Worm (Caenorhabditis elegans) whole organism, L4 larva: ENCODE results near the gene F19G12.8.

Source experiments
- D1046.2 ChIP-seq: fragments of 200-800 bp; sonication (Bioruptor generic); IDR thresholded peaks from 2 replicates; pipeline ENCODE4 v1.3.6; 2022; ENCODE audit warnings: missing genetic modification characterization, missing compliant biosample characterization
- F10B5.3 ChIP-seq: sonication (generic microtip); optimal IDR thresholded peaks from 2 replicates; lab custom pipeline; 2016; ENCODE audit warnings: mild to moderate bottlenecking, missing genetic modification characterization, missing compliant biosample characterization
- F26F4.8 ChIP-seq: fragments of 200-800 bp; sonication (Bioruptor generic); conservative IDR thresholded peaks from 2 replicates; pipeline ENCODE4 v1.3.6; 2022; ENCODE audit warnings: missing genetic modification characterization, missing compliant biosample characterization
- T26A8.4 ChIP-seq: fragments of 200-800 bp; sonication (Bioruptor generic); IDR thresholded peaks from 2 replicates; pipeline ENCODE4 v1.3.6; 2022; ENCODE audit warnings: missing genetic modification characterization, missing compliant biosample characterization
- Y75B8A.6 ChIP-seq: fragments of 200-800 bp; sonication (Bioruptor generic); IDR thresholded peaks from 2 replicates; pipeline ENCODE4 v1.3.6; 2022; ENCODE audit warnings: missing genetic modification reagents, missing genetic modification characterization, missing compliant biosample characterization
- ZK337.2 ChIP-seq: fragments of 200-800 bp; sonication (Bioruptor generic); IDR thresholded peaks from 2 replicates; pipeline ENCODE4 v1.3.6; 2022; ENCODE audit warnings: missing genetic modification reagents, missing genetic modification characterization, missing compliant biosample characterization
- ZK546.5 ChIP-seq, 2 experiments: sonication (generic microtip); optimal IDR thresholded peaks; 2 replicates each; lab custom pipeline; 2017; ENCODE audit warnings: missing biosample characterization in 2 of 2, missing genetic modification characterization in 2 of 2
- aha-1 ChIP-seq: fragments of 150-350 bp; peaks from one replicate; lab custom pipeline; 2014; ENCODE audit warnings: missing biosample characterization, missing genetic modification characterization
- ama-1 ChIP-seq: fragments of 150-350 bp; optimal IDR thresholded peaks from 2 replicates; lab custom pipeline; 2014; ENCODE audit warnings: inconsistent platforms, mixed read lengths
- attf-4 ChIP-seq: sonication (generic microtip); optimal IDR thresholded peaks from 3 replicates; lab custom pipeline; 2017; ENCODE audit warnings: missing biosample characterization, missing genetic modification characterization
- ceh-20 ChIP-seq: fragments of 200-800 bp; sonication (Bioruptor generic); IDR thresholded peaks from 2 replicates; pipeline ENCODE4 v1.3.6; 2022; ENCODE audit warnings: missing genetic modification reagents, missing genetic modification characterization, missing compliant biosample characterization
- ceh-62 ChIP-seq: sonication (generic microtip); optimal IDR thresholded peaks from 2 replicates; lab custom pipeline; 2017; ENCODE audit warnings: missing biosample characterization, missing genetic modification characterization
- ctbp-1 ChIP-seq: fragments of 200-800 bp; sonication (Bioruptor generic); IDR thresholded peaks from 2 replicates; pipeline ENCODE4 v1.3.6; 2022; ENCODE audit warnings: missing genetic modification reagents, missing genetic modification characterization, missing compliant biosample characterization
- daf-16 ChIP-seq, 3 experiments: sonication (generic microtip); optimal IDR thresholded peaks; 2 replicates each; lab custom pipeline; 2016 to 2017; ENCODE audit warnings: missing genetic modification characterization in 3 of 3, missing genetic modification reagents in 3 of 3, mild to moderate bottlenecking in 2 of 3, missing compliant biosample characterization in 2 of 3, missing biosample characterization in 1 of 3, moderate library complexity in 1 of 3
- dmd-8 ChIP-seq: fragments of 200-800 bp; sonication (Bioruptor generic); IDR thresholded peaks from 2 replicates; pipeline ENCODE4 v1.3.6; 2022; ENCODE audit warnings: missing genetic modification characterization, missing compliant biosample characterization
- dpl-1 ChIP-seq: fragments of 150-350 bp; optimal IDR thresholded peaks from 2 replicates; lab custom pipeline; 2014; ENCODE audit warnings: missing biosample characterization, missing genetic modification reagents, missing genetic modification characterization
- duxl-1 ChIP-seq: sonication (generic microtip); optimal IDR thresholded peaks from 2 replicates; lab custom pipeline; 2016; ENCODE audit warnings: mild to moderate bottlenecking, missing genetic modification characterization, moderate library complexity, missing compliant biosample characterization; ENCODE audit not compliant: poor library complexity
- dve-1 ChIP-seq: sonication (generic microtip); optimal IDR thresholded peaks from 2 replicates; lab custom pipeline; 2017; ENCODE audit warnings: antibody characterized with exemption, mild to moderate bottlenecking, missing genetic modification characterization, missing compliant biosample characterization; ENCODE audit not compliant: insufficient read depth
- fos-1 ChIP-seq: fragments of 150-350 bp; optimal IDR thresholded peaks from 2 replicates; lab custom pipeline; 2014; ENCODE audit warnings: missing biosample characterization, missing genetic modification characterization
- hif-1 ChIP-seq, 2 experiments: sonication (generic microtip); optimal IDR thresholded peaks; 2 replicates each; lab custom pipeline; 2016 to 2017; ENCODE audit warnings: missing compliant biosample characterization in 2 of 2, missing genetic modification characterization in 2 of 2, missing genetic modification reagents in 2 of 2, missing genotype in 2 of 2, mild to moderate bottlenecking in 1 of 2
- hlh-11 ChIP-seq: fragments of 200-800 bp; sonication (Bioruptor generic); optimal IDR thresholded peaks from 2 replicates; lab custom pipeline; 2018; ENCODE audit warnings: mild to moderate bottlenecking, missing genetic modification characterization, missing compliant biosample characterization
- hlh-30 ChIP-seq: sonication (generic microtip); optimal IDR thresholded peaks from 2 replicates; lab custom pipeline; 2017; ENCODE audit warnings: antibody characterized with exemption, mild to moderate bottlenecking, missing genetic modification characterization, missing compliant biosample characterization; ENCODE audit not compliant: insufficient read depth
- lin-13 ChIP-seq: fragments of 150-350 bp; optimal IDR thresholded peaks from 2 replicates; lab custom pipeline; 2014; ENCODE audit warnings: missing biosample characterization, missing genetic modification reagents, missing genetic modification characterization
- lin-38 ChIP-seq: fragments of 200-800 bp; sonication (Bioruptor generic); IDR thresholded peaks from 2 replicates; pipeline ENCODE4 v1.3.6; 2022; ENCODE audit warnings: missing genetic modification reagents, missing genetic modification characterization, missing compliant biosample characterization
- madf-9 ChIP-seq: fragments of 200-800 bp; sonication (Bioruptor generic); conservative IDR thresholded peaks from 2 replicates; pipeline ENCODE4 v1.3.6; 2022; ENCODE audit warnings: missing genetic modification reagents, missing genetic modification characterization, missing compliant biosample characterization
- mep-1 ChIP-seq: fragments of 150-350 bp; sonication (generic microtip); optimal IDR thresholded peaks from 3 replicates; lab custom pipeline; 2014; ENCODE audit warnings: missing biosample characterization, missing genetic modification characterization
- nhr-10 ChIP-seq: fragments of 150-350 bp; optimal IDR thresholded peaks from 2 replicates; lab custom pipeline; 2014; ENCODE audit warnings: missing biosample characterization, missing genetic modification characterization
- nhr-102 ChIP-seq: sonication (generic microtip); optimal IDR thresholded peaks from 2 replicates; lab custom pipeline; 2016; ENCODE audit warnings: mild to moderate bottlenecking, missing genetic modification characterization, moderate library complexity, missing compliant biosample characterization
- nhr-111 ChIP-seq: fragments of 200-800 bp; sonication (Bioruptor generic); optimal IDR thresholded peaks from 2 replicates; lab custom pipeline; 2018; ENCODE audit warnings: mild to moderate bottlenecking, missing genetic modification characterization, missing compliant biosample characterization
- nhr-48 ChIP-seq: sonication (generic microtip); optimal IDR thresholded peaks from 2 replicates; lab custom pipeline; 2016; ENCODE audit warnings: mild to moderate bottlenecking, missing genetic modification characterization, missing compliant biosample characterization
- nhr-76 ChIP-seq: fragments of 150-350 bp; optimal IDR thresholded peaks from 2 replicates; lab custom pipeline; 2014; ENCODE audit warnings: missing biosample characterization, missing genetic modification characterization
- nhr-77 ChIP-seq: fragments of 150-350 bp; optimal IDR thresholded peaks from 2 replicates; lab custom pipeline; 2014; ENCODE audit warnings: missing biosample characterization, missing genetic modification characterization
- pha-4 ChIP-seq, 2 experiments: fragments of 150-350 bp in 1 of 2; fragments of 200-800 bp in 1 of 2; sonication (Bioruptor generic) in 1 of 2; IDR thresholded peaks in 1 of 2; optimal IDR thresholded peaks in 1 of 2; 2 replicates each; pipeline versions ENCODE4 v1.3.6 to Lab custom; 2014 to 2022; ENCODE audit warnings: missing genetic modification characterization in 2 of 2, missing genetic modification reagents in 2 of 2, missing biosample characterization in 1 of 2, missing compliant biosample characterization in 1 of 2
- pqm-1 ChIP-seq: sonication (generic microtip); optimal IDR thresholded peaks from 2 replicates; lab custom pipeline; 2017; ENCODE audit warnings: missing biosample characterization, missing genetic modification characterization
- rbr-2 ChIP-seq: sonication (generic microtip); optimal IDR thresholded peaks from 2 replicates; lab custom pipeline; 2016; ENCODE audit warnings: missing genotype, missing genetic modification characterization, missing compliant biosample characterization
- set-16 ChIP-seq: fragments of 200-800 bp; sonication (Bioruptor generic); IDR thresholded peaks from 2 replicates; pipeline ENCODE4 v1.3.6; 2022; ENCODE audit warnings: missing genetic modification reagents, missing genetic modification characterization, missing compliant biosample characterization
- spr-1 ChIP-seq: sonication (generic microtip); optimal IDR thresholded peaks from 2 replicates; lab custom pipeline; 2016; ENCODE audit warnings: mild to moderate bottlenecking, missing genetic modification characterization, missing compliant biosample characterization
- unc-130 ChIP-seq: sonication (generic microtip); optimal IDR thresholded peaks from 2 replicates; lab custom pipeline; 2016; ENCODE audit warnings: missing genetic modification reagents, missing genetic modification characterization, missing compliant biosample characterization
- unc-62 ChIP-seq, 3 experiments: fragments of 150-350 bp in 1 of 3; sonication (generic microtip); optimal IDR thresholded peaks in 2 of 3; peaks in 1 of 3; 1 replicate in 1 of 3; 2 replicates in 2 of 3; lab custom pipeline; 2014 to 2017; ENCODE audit warnings: missing biosample characterization in 3 of 3, missing genetic modification characterization in 3 of 3, missing genetic modification reagents in 3 of 3, missing genotype in 1 of 3
- zip-11 ChIP-seq: fragments of 200-800 bp; sonication (Bioruptor generic); IDR thresholded peaks from 2 replicates; pipeline ENCODE4 v1.3.6; 2022; ENCODE audit warnings: missing genetic modification characterization, missing compliant biosample characterization
- zip-2 ChIP-seq: fragments of 150-350 bp; optimal IDR thresholded peaks from 2 replicates; lab custom pipeline; 2014; ENCODE audit warnings: missing biosample characterization, missing genetic modification characterization
- ztf-11 ChIP-seq: fragments of 150-350 bp; optimal IDR thresholded peaks from 2 replicates; lab custom pipeline; 2014; ENCODE audit warnings: missing biosample characterization, missing genetic modification characterization
- ztf-7 ChIP-seq: fragments of 150-350 bp; optimal IDR thresholded peaks from 2 replicates; lab custom pipeline; 2014; ENCODE audit warnings: missing biosample characterization, missing genetic modification characterization

F19G12.8 gene

ce11 chrX:1440161-1440560, 23.0 kb downstream of the F19G12.8 start, which contains the start of gene sedl-1:
Gene sedl-1 (minus strand): TSS chrX:1440261.
- peak; percentile 24 for TF ChIP-seq aha-1
- no peak for TF ChIP-seq ctbp-1 (GFP tag; lab: Robert Waterston, UW)
- no peak for TF ChIP-seq ztf-7
- TF ChIP-seq ceh-20 (GFP tag; lab: Robert Waterston, UW) = no peak
- no peak for TF ChIP-seq unc-130 (GFP tag; lab: Kevin White, UChicago)
- TF ChIP-seq ceh-62 = no peak
- TF ChIP-seq ZK546.5 (tag; optimal IDR thresholded peaks at IDR 0.05; lab: Kevin White, UChicago) = no peak

- TF ChIP-seq hlh-11 (tag; lab: Kevin White, UChicago) = no peak
- peak; percentile 15 for TF ChIP-seq aha-1
- TF ChIP-seq madf-9 (GFP tag; lab: Robert Waterston, UW) = no peak
- no peak for TF ChIP-seq ztf-7
- TF ChIP-seq dmd-8 (GFP tag; lab: Robert Waterston, UW) = no peak
- peak; percentile 93 for TF ChIP-seq set-16 (GFP tag; lab: Robert Waterston, UW)
These were observed 24.6 kb downstream of the F19G12.8 start for ce11 chrX:1441602-1442183.

- no peak for TF ChIP-seq nhr-111 (GFP tag; lab: Kevin White, UChicago)
- TF ChIP-seq nhr-77 (tag; lab: Kevin White, UChicago) = peak; percentile 61
- TF ChIP-seq unc-130 (GFP tag; lab: Kevin White, UChicago) = no peak
- TF ChIP-seq Y75B8A.6 (GFP tag; lab: Robert Waterston, UW) = no peak
- TF ChIP-seq unc-62 (GFP tag; optimal IDR thresholded peaks at IDR 0.05 in 1 of 2; lab: Kevin White, UChicago) = peak in 1 of 2 experiments; percentile 89
- TF ChIP-seq unc-62 (tag; optimal IDR thresholded peaks at IDR 0.05; lab: Kevin White, UChicago) = no peak
- peak; percentile 68 for TF ChIP-seq aha-1
- no peak for TF ChIP-seq ZK337.2 (GFP tag; lab: Robert Waterston, UW)
- no peak for TF ChIP-seq daf-16 (GFP tag; optimal IDR thresholded peaks at IDR 0.05; lab: Kevin White, UChicago)
- TF ChIP-seq daf-16 (tag; optimal IDR thresholded peaks at IDR 0.05; lab: Kevin White, UChicago) = peak; percentile 37
- no peak for TF ChIP-seq pha-4 (GFP tag; IDR thresholded peaks at IDR 0.05; lab: Robert Waterston, UW)
- no peak for TF ChIP-seq pha-4 (tag; optimal IDR thresholded peaks at IDR 0.05; lab: Kevin White, UChicago)
- peak in 1 of 2 experiments; percentile 17 for TF ChIP-seq hif-1 (tag; optimal IDR thresholded peaks at IDR 0.05; lab: Kevin White, UChicago)
- no peak for TF ChIP-seq nhr-76
- no peak for TF ChIP-seq fos-1 (tag; lab: Kevin White, UChicago)
- peak; percentile 55 for TF ChIP-seq nhr-102
- no peak for TF ChIP-seq attf-4
- no peak for TF ChIP-seq dpl-1 (GFP tag; lab: Kevin White, UChicago)
- no peak for TF ChIP-seq rbr-2 (tag; lab: Kevin White, UChicago)
- TF ChIP-seq nhr-10 = no peak
- no peak for TF ChIP-seq zip-2 (tag; lab: Kevin White, UChicago)
- TF ChIP-seq lin-38 = peak; percentile 10; the same call in 1 of the 2 replicates
- peak; percentile 8 for TF ChIP-seq duxl-1 (tag; lab: Kevin White, UChicago)
- no peak for TF ChIP-seq ceh-20 (GFP tag; lab: Robert Waterston, UW)
- TF ChIP-seq pqm-1 = no peak
- TF ChIP-seq mep-1 (tag; lab: Kevin White, UChicago) = peak; percentile 0
- no peak for TF ChIP-seq F26F4.8 (GFP tag; lab: Robert Waterston, UW)
These were observed 26.6 kb downstream of the F19G12.8 start for ce11 chrX:1443556-1444243.

- peak; percentile 23 for TF ChIP-seq hlh-11 (tag; lab: Kevin White, UChicago)
- TF ChIP-seq pha-4 (GFP tag; IDR thresholded peaks at IDR 0.05; lab: Robert Waterston, UW) = no peak
- TF ChIP-seq pha-4 (tag; optimal IDR thresholded peaks at IDR 0.05; lab: Kevin White, UChicago) = no peak
- TF ChIP-seq nhr-48 (tag; lab: Kevin White, UChicago) = peak; percentile 10
- TF ChIP-seq hlh-30 (tag; lab: Kevin White, UChicago) = peak; percentile 19
- TF ChIP-seq spr-1 (tag; lab: Kevin White, UChicago) = peak; percentile 0
- TF ChIP-seq ztf-11 (tag; lab: Kevin White, UChicago) = no peak
- no peak for TF ChIP-seq nhr-76
- TF ChIP-seq F10B5.3 (tag; lab: Kevin White, UChicago) = no peak
- no peak for TF ChIP-seq zip-11 (GFP tag; lab: Robert Waterston, UW)
- TF ChIP-seq T26A8.4 (GFP tag; lab: Robert Waterston, UW) = peak; percentile 38; the same call in 1 of the 2 replicates
- TF ChIP-seq lin-13 = no peak
- TF ChIP-seq nhr-111 (GFP tag; lab: Kevin White, UChicago) = no peak
- peak; percentile 33 for TF ChIP-seq dve-1
- peak; percentile 80 for TF ChIP-seq ama-1
- TF ChIP-seq D1046.2 (GFP tag; lab: Robert Waterston, UW) = 0 out of 2 replicates have a peak, but pooled peaks have one; percentile 66
These were observed 28.6 kb downstream of the F19G12.8 start for ce11 chrX:1445696-1446095.
